Fruit fly (Drosophila melanogaster): ENCODE results near the gene CG12395.
A peak's percentile ranks its signal among the peaks of the same experiment; 100 is the strongest.

CG12395 gene

DNA sequence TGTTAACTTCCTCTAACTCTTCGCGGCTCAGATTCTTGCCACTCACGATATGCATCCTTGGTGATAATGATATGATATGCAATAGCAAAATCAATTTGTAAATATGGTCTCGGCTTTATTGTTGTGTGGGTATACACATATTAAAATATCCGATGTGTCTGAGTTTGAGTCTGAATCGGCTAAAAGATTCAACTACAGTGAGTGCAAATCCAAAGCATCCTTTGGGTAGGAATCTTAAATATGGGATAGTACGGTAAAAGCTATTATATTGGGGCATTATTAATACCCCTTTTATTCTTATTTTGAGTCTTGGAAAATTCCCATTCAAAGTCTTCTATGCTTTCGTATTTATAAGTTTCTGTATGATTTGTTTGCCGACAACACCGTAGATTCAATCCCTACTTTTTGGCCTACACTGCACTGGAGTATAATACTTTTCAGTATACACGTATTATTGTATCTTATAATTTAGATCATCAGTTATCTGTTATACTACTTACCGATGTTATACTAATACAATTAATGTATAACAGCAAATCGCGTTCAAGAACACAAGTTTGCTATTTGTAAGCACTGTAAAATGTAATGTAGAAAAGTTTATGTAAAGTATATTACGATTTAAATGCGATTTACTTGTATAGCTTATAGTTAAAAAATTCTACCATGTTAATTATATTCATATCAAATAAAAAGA lies at the start of gene CG12395:
CG12395 (minus strand) TSS at position 179 of the 694 bp plus-strand sequence.
- TF ChIP-seq ss (GFP tag; optimal IDR thresholded peaks at IDR 0.05) (no peak), Eip78C (GFP tag) (peak; percentile 42)

- TF ChIP-seq CG6854 (GFP tag; optimal IDR thresholded peaks at IDR 0.05) (no peak), CG11902 (GFP tag; optimal IDR thresholded peaks at IDR 0.05) (no peak), eg (GFP tag; IDR thresholded peaks at IDR 0.05) (no peak), Sox14 (GFP tag; optimal IDR thresholded peaks at IDR 0.05) (no peak), vri (GFP tag; optimal IDR thresholded peaks at IDR 0.05) (no peak), Hr4 (GFP tag; optimal IDR thresholded peaks at IDR 0.05) (no peak), fd85E (GFP tag; optimal IDR thresholded peaks at IDR 0.05) (no peak), CG16779 (tag; optimal IDR thresholded peaks at IDR 0.05) (no peak), CG34406 (GFP tag; optimal IDR thresholded peaks at IDR 0.05) (no peak), CG8632 (GFP tag; optimal IDR thresholded peaks at IDR 0.05) (no peak), ss (GFP tag; optimal IDR thresholded peaks at IDR 0.05) (no peak), CG6163 (GFP tag; IDR thresholded peaks at IDR 0.05) (no peak), achi (GFP tag; optimal IDR thresholded peaks at IDR 0.05) (no peak), dsx (GFP tag; optimal IDR thresholded peaks at IDR 0.05; ENCODE audit: poor library complexity, severe bottlenecking) (no peak), CG6276 (GFP tag; optimal IDR thresholded peaks at IDR 0.05) (no peak), CG1621 (tag; optimal IDR thresholded peaks at IDR 0.05) (no peak), CG4318 (GFP tag; optimal IDR thresholded peaks at IDR 0.05) (no peak), CG6808 (GFP tag; optimal IDR thresholded peaks at IDR 0.05) (no peak), CG10669 (GFP tag; optimal IDR thresholded peaks at IDR 0.05) (no peak), Sox15 (GFP tag; optimal IDR thresholded peaks at IDR 0.05) (no peak), fkh (GFP tag; optimal IDR thresholded peaks at IDR 0.05) (no peak), OdsH (GFP tag; optimal IDR thresholded peaks at IDR 0.05) (no peak), net (GFP tag; optimal IDR thresholded peaks at IDR 0.05) (no peak), dac (GFP tag; optimal IDR thresholded peaks at IDR 0.05) (no peak), cyc (GFP tag; optimal IDR thresholded peaks at IDR 0.05) (peak; percentile 15), CG8119 (GFP tag; IDR thresholded peaks at IDR 0.05) (no peak), Ets96B (tag; optimal IDR thresholded peaks at IDR 0.05) (no peak), acj6 (GFP tag; optimal IDR thresholded peaks at IDR 0.05) (no peak), CG10631 (GFP tag; optimal IDR thresholded peaks at IDR 0.05) (no peak), lz (GFP tag; optimal IDR thresholded peaks at IDR 0.05) (peak; percentile 19), Lpt (GFP tag; optimal IDR thresholded peaks at IDR 0.05) (no peak), CG3032 (tag; optimal IDR thresholded peaks at IDR 0.05) (no peak), CG11762 (GFP tag; optimal IDR thresholded peaks at IDR 0.05; ENCODE audit: insufficient read depth) (no peak), CG3919 (GFP tag; optimal IDR thresholded peaks at IDR 0.05) (no peak), Gug (GFP tag; IDR thresholded peaks at IDR 0.05) (no peak), CG15336 (GFP tag; IDR thresholded peaks at IDR 0.05) (no peak), CG7368 (GFP tag; optimal IDR thresholded peaks at IDR 0.05) (no peak), CG11294 (GFP tag; IDR thresholded peaks at IDR 0.05) (no peak), Eip78C (GFP tag) (peak; percentile 73), CG32006 (GFP tag; optimal IDR thresholded peaks at IDR 0.05) (no peak), Eip93F (GFP tag; optimal IDR thresholded peaks at IDR 0.05) (no peak), Met (GFP tag; optimal IDR thresholded peaks at IDR 0.05) (peak; percentile 49), CG6792 (GFP tag; optimal IDR thresholded peaks at IDR 0.05) (no peak), Eip75B (GFP tag; optimal IDR thresholded peaks at IDR 0.05) (no peak), esn (GFP tag; optimal IDR thresholded peaks at IDR 0.05) (peak; percentile 32), Hr39 (GFP tag; optimal IDR thresholded peaks at IDR 0.05) (peak; percentile 33), Ets21C (GFP tag; optimal IDR thresholded peaks at IDR 0.05) (no peak), salr (GFP tag; optimal IDR thresholded peaks at IDR 0.05) (no peak), fd59A (GFP tag; optimal IDR thresholded peaks at IDR 0.05) (no peak)
These were observed 49.0 kb upstream of the CG12395 start for dm6 chrX:16111655-16112054.

All from whole organism, prepupa.